Fruit fly (Drosophila melanogaster) whole organism, prepupa: ENCODE measurements around the gene CG42571.
A peak's percentile ranks its signal among the peaks of the same experiment; 100 is the strongest.

ENCODE experiments used
- CG10631 ChIP-seq: fragments of 200-800 bp; sonication (Bioruptor generic); optimal IDR thresholded peaks from 2 replicates; lab custom pipeline; 2016; ENCODE audit warnings: missing biosample characterization, missing genetic modification characterization
- CG10669 ChIP-seq: fragments of 200-800 bp; sonication (Bioruptor generic); optimal IDR thresholded peaks from 3 replicates; lab custom pipeline; 2018; ENCODE audit warnings: missing biosample characterization, mild to moderate bottlenecking, missing genetic modification characterization, moderate library complexity
- CG11762 ChIP-seq: fragments of 200-800 bp; sonication (Bioruptor generic); optimal IDR thresholded peaks from 3 replicates; lab custom pipeline; 2016; ENCODE audit warnings: missing biosample characterization, missing genetic modification characterization; ENCODE audit not compliant: insufficient read depth
- CG11902 ChIP-seq: fragments of 200-800 bp; sonication (Bioruptor generic); optimal IDR thresholded peaks from 3 replicates; lab custom pipeline; 2016; ENCODE audit warnings: missing biosample characterization, missing genetic modification characterization
- CG15336 ChIP-seq: fragments of 200-800 bp; sonication (Bioruptor generic); IDR thresholded peaks from 2 replicates; pipeline ENCODE4 v1.3.6; 2022; ENCODE audit warnings: missing biosample characterization, missing genetic modification characterization
- CG1621 ChIP-seq: fragments of 200-800 bp; sonication (Bioruptor generic); optimal IDR thresholded peaks from 3 replicates; lab custom pipeline; 2018; ENCODE audit warnings: missing biosample characterization, mild to moderate bottlenecking, missing genetic modification characterization
- CG3032 ChIP-seq: fragments of 200-800 bp; optimal IDR thresholded peaks from 2 replicates; lab custom pipeline; 2019; ENCODE audit warnings: missing biosample characterization, mild to moderate bottlenecking, missing genetic modification characterization, moderate library complexity
- CG32006 ChIP-seq: fragments of 200-800 bp; sonication (Bioruptor generic); optimal IDR thresholded peaks from 3 replicates; lab custom pipeline; 2017; ENCODE audit warnings: missing biosample characterization, mild to moderate bottlenecking, missing genetic modification characterization
- CG4318 ChIP-seq: fragments of 200-800 bp; sonication (Bioruptor generic); optimal IDR thresholded peaks from 3 replicates; lab custom pipeline; 2017; ENCODE audit warnings: missing biosample characterization, mild to moderate bottlenecking, missing genetic modification characterization
- CG6808 ChIP-seq: fragments of 200-800 bp; sonication (Bioruptor generic); optimal IDR thresholded peaks from 3 replicates; lab custom pipeline; 2017; ENCODE audit warnings: missing biosample characterization, missing genetic modification characterization, mild to moderate bottlenecking, moderate library complexity, missing genetic modification reagents
- CG8119 ChIP-seq: fragments of 200-800 bp; sonication (Bioruptor generic); IDR thresholded peaks from 3 replicates; pipeline ENCODE4 v1.3.6; 2022; ENCODE audit warnings: missing biosample characterization, missing genetic modification characterization
- CG8319 ChIP-seq: fragments of 200-800 bp; sonication (Bioruptor generic); optimal IDR thresholded peaks from 3 replicates; lab custom pipeline; 2016; ENCODE audit warnings: missing biosample characterization, missing genetic modification characterization
- CG8632 ChIP-seq: fragments of 200-800 bp; sonication (Bioruptor generic); optimal IDR thresholded peaks from 3 replicates; lab custom pipeline; 2016; ENCODE audit warnings: missing biosample characterization, missing genetic modification characterization
- CG9139 ChIP-seq: fragments of 200-800 bp; sonication (Bioruptor generic); optimal IDR thresholded peaks from 3 replicates; lab custom pipeline; 2017; ENCODE audit warnings: missing biosample characterization, mild to moderate bottlenecking, missing genetic modification characterization
- Eip75B ChIP-seq: fragments of 200-800 bp; sonication (Bioruptor generic); optimal IDR thresholded peaks from 3 replicates; lab custom pipeline; 2016; ENCODE audit warnings: missing biosample characterization, missing genetic modification characterization
- Eip78C ChIP-seq: fragments of 200-800 bp; sonication (Bioruptor generic); peaks from one replicate; lab custom pipeline; 2016; ENCODE audit warnings: missing biosample characterization, missing genetic modification characterization
- Eip93F ChIP-seq: fragments of 200-800 bp; sonication (Bioruptor generic); optimal IDR thresholded peaks from 2 replicates; lab custom pipeline; 2016; ENCODE audit warnings: missing biosample characterization, mild to moderate bottlenecking, missing genetic modification characterization
- Ets96B ChIP-seq: fragments of 200-800 bp; optimal IDR thresholded peaks from 2 replicates; lab custom pipeline; 2019; ENCODE audit warnings: missing biosample characterization, mild to moderate bottlenecking, missing genetic modification characterization, moderate library complexity
- Hr38 ChIP-seq: sonication (Bioruptor generic); optimal IDR thresholded peaks from 2 replicates; lab custom pipeline; 2016; ENCODE audit warnings: missing biosample characterization, missing genetic modification characterization
- Hr39 ChIP-seq: fragments of 200-800 bp; sonication (Bioruptor generic); optimal IDR thresholded peaks from 2 replicates; lab custom pipeline; 2016; ENCODE audit warnings: missing biosample characterization, missing genetic modification characterization
- Met ChIP-seq: fragments of 200-800 bp; sonication (Bioruptor generic); optimal IDR thresholded peaks from 3 replicates; lab custom pipeline; 2016; ENCODE audit warnings: missing biosample characterization, missing genetic modification characterization
- Sox102F ChIP-seq: fragments of 200-800 bp; sonication (Bioruptor generic); optimal IDR thresholded peaks from 2 replicates; lab custom pipeline; 2016; ENCODE audit warnings: missing biosample characterization, mild to moderate bottlenecking, missing genetic modification characterization
- Sox14 ChIP-seq: fragments of 200-800 bp; sonication (Bioruptor generic); optimal IDR thresholded peaks from 3 replicates; lab custom pipeline; 2016; ENCODE audit warnings: missing biosample characterization, missing genetic modification characterization
- acj6 ChIP-seq: fragments of 200-800 bp; sonication (Bioruptor generic); optimal IDR thresholded peaks from 3 replicates; lab custom pipeline; 2016; ENCODE audit warnings: missing biosample characterization, missing genetic modification characterization
- cyc ChIP-seq: fragments of 200-800 bp; sonication (Bioruptor generic); optimal IDR thresholded peaks from 3 replicates; lab custom pipeline; 2016; ENCODE audit warnings: missing biosample characterization, missing genetic modification characterization
- dac ChIP-seq: fragments of 200-800 bp; sonication (Bioruptor generic); optimal IDR thresholded peaks from 2 replicates; lab custom pipeline; 2017; ENCODE audit warnings: missing biosample characterization, mild to moderate bottlenecking, missing genetic modification characterization
- eg ChIP-seq: fragments of 200-800 bp; sonication (Bioruptor generic); IDR thresholded peaks from 3 replicates; pipeline ENCODE4 v1.3.6; 2022; ENCODE audit warnings: missing biosample characterization, missing genetic modification characterization
- fkh ChIP-seq: fragments of 200-800 bp; sonication (Bioruptor generic); optimal IDR thresholded peaks from 3 replicates; lab custom pipeline; 2017; ENCODE audit warnings: missing biosample characterization, mild to moderate bottlenecking, missing genetic modification characterization, moderate library complexity
- salr ChIP-seq, 2 experiments: fragments of 200-800 bp; sonication (Bioruptor generic); optimal IDR thresholded peaks; 3 replicates each; lab custom pipeline; 2016 to 2018; ENCODE audit warnings: missing biosample characterization in 2 of 2, missing genetic modification characterization in 2 of 2, mild to moderate bottlenecking in 1 of 2
- spab ChIP-seq: fragments of 200-800 bp; sonication (Bioruptor generic); optimal IDR thresholded peaks from 2 replicates; lab custom pipeline; 2017; ENCODE audit warnings: missing biosample characterization, mild to moderate bottlenecking, missing genetic modification characterization, missing genetic modification reagents
- ss ChIP-seq, 2 experiments: fragments of 200-800 bp; sonication (Bioruptor generic); optimal IDR thresholded peaks; 2 replicates in 1 of 2; 3 replicates in 1 of 2; lab custom pipeline; 2017 to 2018; ENCODE audit warnings: mild to moderate bottlenecking in 2 of 2, missing biosample characterization in 2 of 2, missing genetic modification characterization in 2 of 2, moderate library complexity in 1 of 2
- svp ChIP-seq: fragments of 200-800 bp; sonication (Bioruptor generic); peaks from one replicate; lab custom pipeline; 2016; ENCODE audit warnings: missing biosample characterization, missing genetic modification characterization
- topi ChIP-seq: fragments of 200-800 bp; sonication (Bioruptor generic); optimal IDR thresholded peaks from 3 replicates; lab custom pipeline; 2016; ENCODE audit warnings: missing biosample characterization, missing genetic modification characterization

CG42571 gene

dm6 chr3L:15731832-15732506, 15.7 kb downstream of the CG42571 start:
- TF ChIP-seq fkh (GFP tag; lab: Kevin White, UChicago) (no peak), CG8319 (GFP tag; lab: Kevin White, UChicago) (no peak), Eip78C (peak; percentile 29)

dm6 chr3L:15740708-15741280, 24.5 kb downstream of the CG42571 start:
- no peak for TF ChIP-seq Sox14
- no peak for TF ChIP-seq Eip75B (GFP tag; lab: Kevin White, UChicago)
- no peak for TF ChIP-seq spab (GFP tag; lab: Kevin White, UChicago)
- no peak for TF ChIP-seq eg
- no peak for TF ChIP-seq Ets96B (tag; lab: Kevin White, UChicago)
- TF ChIP-seq CG8632 (GFP tag; lab: Kevin White, UChicago): no peak
- no peak for TF ChIP-seq CG6808
- no peak for TF ChIP-seq CG11902 (GFP tag; lab: Kevin White, UChicago)
- TF ChIP-seq topi: no peak
- no peak for TF ChIP-seq CG8119 (GFP tag; lab: Robert Waterston, UW)
- TF ChIP-seq CG10631: no peak
- no peak for TF ChIP-seq CG1621
- TF ChIP-seq salr (GFP tag; optimal IDR thresholded peaks at IDR 0.05; lab: Kevin White, UChicago): no peak
- no peak for TF ChIP-seq Sox102F (GFP tag; lab: Kevin White, UChicago)

- no peak for TF ChIP-seq CG15336 (GFP tag; lab: Robert Waterston, UW)
- TF ChIP-seq fkh (GFP tag; lab: Kevin White, UChicago): peak; percentile 70
Measured at dm6 chr3L:15741843-15742242, 25.6 kb downstream of the CG42571 start.

dm6 chr3L:15746250-15746649, 30.0 kb downstream of the CG42571 start:
- no peak for TF ChIP-seq Sox14
- no peak for TF ChIP-seq CG8632 (GFP tag; lab: Kevin White, UChicago)
- no peak for TF ChIP-seq Eip78C
- no peak for TF ChIP-seq svp (GFP tag; lab: Kevin White, UChicago)
- no peak for TF ChIP-seq CG9139
- no peak for TF ChIP-seq CG10631
- no peak for TF ChIP-seq Met (GFP tag; lab: Kevin White, UChicago)
- no peak for TF ChIP-seq CG11762 (GFP tag; lab: Kevin White, UChicago)
- no peak for TF ChIP-seq dac (GFP tag; lab: Kevin White, UChicago)
- no peak for TF ChIP-seq Hr38 (GFP tag; lab: Kevin White, UChicago)
- no peak for TF ChIP-seq Eip93F
- TF ChIP-seq CG10669: no peak
- TF ChIP-seq ss (GFP tag; optimal IDR thresholded peaks at IDR 0.05; lab: Kevin White, UChicago): no peak
- no peak for TF ChIP-seq CG6808
- TF ChIP-seq CG1621: no peak
- no peak for TF ChIP-seq acj6
- no peak for TF ChIP-seq Eip75B (GFP tag; lab: Kevin White, UChicago)

- TF ChIP-seq CG3032 (tag; lab: Kevin White, UChicago) (no peak), Eip78C (peak; percentile 54), Hr39 (no peak), CG6808 (no peak), CG4318 (GFP tag; lab: Kevin White, UChicago) (no peak), cyc (GFP tag; lab: Kevin White, UChicago) (no peak), CG32006 (no peak), salr (GFP tag; optimal IDR thresholded peaks at IDR 0.05; lab: Kevin White, UChicago) (no peak), fkh (GFP tag; lab: Kevin White, UChicago) (peak; percentile 36)
Measured at dm6 chr3L:15748376-15748955, 32.2 kb downstream of the CG42571 start.
